Worm (Caenorhabditis elegans): ENCODE data around the gene str-187.

The str-187 gene

ce11 chrIV:17265279-17265678 is at the start of gene str-187:
Gene str-187, plus strand, starts transcription at chrIV:17265579.
- TF ChIP-seq dmd-4 (tag; optimal IDR thresholded peaks at IDR 0.05; ENCODE audit: borderline replicate concordance): no peak
- no peak for TF ChIP-seq ceh-30 (tag; optimal IDR thresholded peaks at IDR 0.05)
- TF ChIP-seq fax-1 (tag; optimal IDR thresholded peaks at IDR 0.05): no peak
- no peak for TF ChIP-seq hlh-8 (tag; optimal IDR thresholded peaks at IDR 0.05)
- TF ChIP-seq pat-9 (tag; optimal IDR thresholded peaks at IDR 0.05): no peak
- TF ChIP-seq pha-4 (tag; optimal IDR thresholded peaks at IDR 0.05): no peak
- no peak for TF ChIP-seq ttx-3 (tag; optimal IDR thresholded peaks at IDR 0.05)
- no peak for TF ChIP-seq ceh-14 (tag; optimal IDR thresholded peaks at IDR 0.05)
- TF ChIP-seq npax-4 (tag; optimal IDR thresholded peaks at IDR 0.05): no peak
- TF ChIP-seq pqm-1 (tag; optimal IDR thresholded peaks at IDR 0.05): no peak
- TF ChIP-seq pha-2 (tag; optimal IDR thresholded peaks at IDR 0.05): no peak
- TF ChIP-seq hlh-30 (tag; optimal IDR thresholded peaks at IDR 0.05; ENCODE audit: insufficient read depth): no peak

DNA sequence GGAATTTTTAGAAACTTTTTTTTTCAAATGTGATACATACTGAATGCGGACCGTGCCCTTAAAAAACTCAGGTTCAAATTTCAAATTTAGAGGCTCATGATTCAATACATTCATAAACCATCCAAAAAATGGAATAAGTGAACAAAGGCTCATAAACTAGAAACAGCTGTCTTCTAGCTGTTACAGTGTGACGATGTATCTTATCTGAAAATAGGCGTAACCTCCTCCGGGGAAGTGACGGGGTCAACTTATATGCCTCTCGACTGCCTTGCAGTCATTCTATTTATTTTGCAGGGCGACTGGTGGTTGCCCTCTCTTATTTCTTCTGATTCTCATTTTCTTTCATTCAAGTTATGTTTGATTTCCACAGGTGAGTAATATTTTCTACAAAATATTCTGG is 49.3 kb upstream of the str-187 start, which contains the start of gene Y116A8B.1:
Gene Y116A8B.1, plus strand, starts transcription at position 301 of the 400 bp plus-strand sequence.
- TF ChIP-seq unc-3 (GFP tag; conservative IDR thresholded peaks at IDR 0.05) (no peak), unc-3 (tag; optimal IDR thresholded peaks at IDR 0.05) (no peak), ceh-34 (tag; optimal IDR thresholded peaks at IDR 0.05) (no peak), ama-1 (optimal IDR thresholded peaks at IDR 0.05) (no peak), unc-42 (tag; optimal IDR thresholded peaks at IDR 0.05) (no peak), pax-1 (tag; optimal IDR thresholded peaks at IDR 0.05) (no peak), ceh-2 (tag; optimal IDR thresholded peaks at IDR 0.05) (no peak), hlh-15 (tag; optimal IDR thresholded peaks at IDR 0.05) (no peak), elt-4 (tag; optimal IDR thresholded peaks at IDR 0.05) (no peak), pha-4 (tag; optimal IDR thresholded peaks at IDR 0.05) (no peak), fkh-10 (GFP tag; optimal IDR thresholded peaks at IDR 0.05) (no peak), hlh-8 (tag; optimal IDR thresholded peaks at IDR 0.05) (no peak)

DNA sequence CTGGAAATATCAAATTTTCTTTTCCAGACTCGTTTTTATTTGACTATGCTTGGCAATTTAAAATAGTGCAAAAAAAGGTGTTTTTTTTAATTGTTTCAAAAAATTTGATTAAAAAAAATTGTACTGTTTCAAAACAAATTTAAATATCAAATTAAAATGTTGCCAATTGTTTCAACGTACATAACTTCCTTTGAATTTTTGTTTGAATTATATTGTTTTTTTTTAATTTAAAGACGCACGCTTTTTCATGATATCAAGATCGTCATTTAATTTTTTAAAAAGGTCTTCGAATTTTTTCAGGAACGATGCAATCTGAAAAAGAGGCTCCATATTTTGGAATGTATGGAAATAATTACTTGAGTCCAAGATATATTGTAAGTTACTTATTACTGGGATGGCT is 41.9 kb upstream of the str-187 start, which contains the start of gene Y116A8B.4:
Gene Y116A8B.4, plus strand, starts transcription at position 301 of the 400 bp plus-strand sequence.
- TF ChIP-seq pha-4 (tag; optimal IDR thresholded peaks at IDR 0.05) (no peak), unc-3 (GFP tag; conservative IDR thresholded peaks at IDR 0.05) (no peak), unc-3 (tag; optimal IDR thresholded peaks at IDR 0.05) (no peak), ceh-31 (tag; optimal IDR thresholded peaks at IDR 0.05) (no peak), ahr-1 (tag; optimal IDR thresholded peaks at IDR 0.05) (no peak), pag-3 (tag; optimal IDR thresholded peaks at IDR 0.05; ENCODE audit: borderline replicate concordance) (no peak), tbx-7 (tag; optimal IDR thresholded peaks at IDR 0.05) (no peak), fax-1 (tag; optimal IDR thresholded peaks at IDR 0.05) (no peak)

DNA sequence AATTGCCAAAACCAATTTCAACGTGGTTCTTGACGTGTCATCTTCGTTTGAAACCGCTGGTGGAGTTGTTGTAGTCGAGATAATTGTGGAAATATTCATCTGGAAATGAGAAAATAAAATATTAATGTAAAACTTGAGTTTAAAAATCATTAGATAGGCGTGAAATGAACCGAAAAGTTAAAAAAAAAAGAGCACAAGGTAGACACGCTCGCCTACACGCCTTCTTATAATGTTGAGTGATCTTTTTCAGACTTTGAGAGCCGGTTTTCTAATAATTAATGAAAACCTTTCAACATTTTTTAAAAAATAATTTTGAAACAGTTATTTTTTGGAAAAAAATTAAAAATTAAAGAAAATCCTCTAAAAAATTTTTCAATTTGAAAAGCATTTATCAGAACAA is 34.4 kb upstream of the str-187 start, which contains the start of gene npr-32:
Gene npr-32, minus strand, starts transcription at position 101 of the 400 bp plus-strand sequence.
- TF ChIP-seq hlh-8 (tag; optimal IDR thresholded peaks at IDR 0.05) (no peak), fkh-10 (GFP tag; optimal IDR thresholded peaks at IDR 0.05) (no peak), unc-3 (GFP tag; conservative IDR thresholded peaks at IDR 0.05) (no peak), unc-3 (tag; optimal IDR thresholded peaks at IDR 0.05) (no peak), ets-4 (tag; optimal IDR thresholded peaks at IDR 0.05) (no peak), ceh-24 (tag; optimal IDR thresholded peaks at IDR 0.05) (no peak), pha-4 (tag; optimal IDR thresholded peaks at IDR 0.05) (no peak), ceh-30 (tag; optimal IDR thresholded peaks at IDR 0.05) (no peak)

ce11 chrIV:17232899-17233298 is 32.5 kb upstream of the str-187 start:
- peak; percentile 58 for TF ChIP-seq unc-42 (tag; optimal IDR thresholded peaks at IDR 0.05)
- no peak for TF ChIP-seq ceh-19 (GFP tag; optimal IDR thresholded peaks at IDR 0.05)
- no peak for TF ChIP-seq C38D4.7 (GFP tag; optimal IDR thresholded peaks at IDR 0.05)

- TF ChIP-seq unc-42 (tag; optimal IDR thresholded peaks at IDR 0.05): peak; percentile 94
- TF ChIP-seq dve-1 (tag; optimal IDR thresholded peaks at IDR 0.05): no peak
Observed at ce11 chrIV:17233494-17233893, 31.9 kb upstream of the str-187 start.
